Fruit fly (Drosophila melanogaster): Measurements from ENCODE around the gene GstD11.

GstD11 gene

dm6 chr3R:12401672-12402296, 18.6 kb downstream of the GstD11 start, which contains the start of gene DNAlig3:
Gene DNAlig3, minus strand, starts transcription at chr3R:12401839.
- TF ChIP-seq CG6854 (GFP tag; optimal IDR thresholded peaks at IDR 0.05) (peak; percentile 51), fkh (GFP tag; optimal IDR thresholded peaks at IDR 0.05) (peak; percentile 98), CG11902 (GFP tag; optimal IDR thresholded peaks at IDR 0.05) (no peak), pdm3 (GFP tag; optimal IDR thresholded peaks at IDR 0.05) (no peak), vri (GFP tag; optimal IDR thresholded peaks at IDR 0.05) (no peak), CG6163 (GFP tag; IDR thresholded peaks at IDR 0.05) (no peak), CG31627 (GFP tag; optimal IDR thresholded peaks at IDR 0.05) (no peak), dsx (GFP tag; optimal IDR thresholded peaks at IDR 0.05; ENCODE audit: poor library complexity, severe bottlenecking) (no peak), Hr39 (GFP tag; optimal IDR thresholded peaks at IDR 0.05) (no peak), ss (GFP tag; optimal IDR thresholded peaks at IDR 0.05) (no peak)

DNA sequence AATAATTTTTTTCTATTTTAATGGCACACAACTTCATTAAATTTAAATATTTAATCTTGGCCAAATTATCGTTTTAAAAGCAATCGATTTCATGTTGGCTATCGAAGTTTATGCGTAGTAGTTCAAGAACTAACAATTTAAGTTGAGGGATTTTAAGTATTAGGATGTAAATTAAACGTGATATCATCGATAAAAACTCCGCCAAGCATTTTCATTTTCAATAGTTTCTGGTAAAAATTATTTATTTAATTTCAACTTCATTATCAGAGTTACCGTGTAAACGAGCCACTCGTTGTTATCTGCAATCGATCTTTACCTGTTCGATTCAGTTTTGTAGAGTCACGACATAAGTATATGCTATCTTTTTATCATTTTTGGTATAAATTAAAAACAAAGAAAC, 19.8 kb downstream of the GstD11 start:
- peak; percentile 98 for TF ChIP-seq esn (GFP tag; optimal IDR thresholded peaks at IDR 0.05)
- TF ChIP-seq CG6808 (GFP tag; optimal IDR thresholded peaks at IDR 0.05) = peak; percentile 95
- TF ChIP-seq achi (GFP tag; optimal IDR thresholded peaks at IDR 0.05) = peak; percentile 94
- TF ChIP-seq Ets96B (tag; optimal IDR thresholded peaks at IDR 0.05) = peak; percentile 98
- TF ChIP-seq spab (GFP tag; optimal IDR thresholded peaks at IDR 0.05) = peak; percentile 98
- peak; percentile 85 for TF ChIP-seq Gug (GFP tag; IDR thresholded peaks at IDR 0.05)
- peak; percentile 99 for TF ChIP-seq CG6854 (GFP tag; optimal IDR thresholded peaks at IDR 0.05)
- TF ChIP-seq CG9139 (GFP tag; optimal IDR thresholded peaks at IDR 0.05) = peak; percentile 96
- peak; percentile 96 for TF ChIP-seq Eip93F (GFP tag; optimal IDR thresholded peaks at IDR 0.05)
- peak; percentile 99 for TF ChIP-seq svp (GFP tag)
- TF ChIP-seq dac (GFP tag; optimal IDR thresholded peaks at IDR 0.05) = peak; percentile 86
- TF ChIP-seq CG11294 (GFP tag; IDR thresholded peaks at IDR 0.05) = peak; percentile 75
- peak; percentile 93 for TF ChIP-seq Hr4 (GFP tag; optimal IDR thresholded peaks at IDR 0.05)
- peak; percentile 73 for TF ChIP-seq fkh (GFP tag; optimal IDR thresholded peaks at IDR 0.05)
- peak; percentile 92 for TF ChIP-seq Ets21C (GFP tag; optimal IDR thresholded peaks at IDR 0.05)
- peak; percentile 94 for TF ChIP-seq CG8319 (GFP tag; optimal IDR thresholded peaks at IDR 0.05)
- TF ChIP-seq Sox14 (GFP tag; optimal IDR thresholded peaks at IDR 0.05) = peak; percentile 96
- peak; percentile 93 for TF ChIP-seq pdm3 (GFP tag; optimal IDR thresholded peaks at IDR 0.05)
- TF ChIP-seq acj6 (GFP tag; optimal IDR thresholded peaks at IDR 0.05) = peak; percentile 93
- peak; percentile 97 for TF ChIP-seq lz (GFP tag; optimal IDR thresholded peaks at IDR 0.05)
- peak; percentile 94 for TF ChIP-seq CG1621 (tag; optimal IDR thresholded peaks at IDR 0.05)
- peak; percentile 99 for TF ChIP-seq CG11762 (GFP tag; optimal IDR thresholded peaks at IDR 0.05; ENCODE audit: insufficient read depth)
- TF ChIP-seq ss (GFP tag; optimal IDR thresholded peaks at IDR 0.05) = peak; percentile 97 to 98
- TF ChIP-seq Blimp-1 (GFP tag; optimal IDR thresholded peaks at IDR 0.05) = peak; percentile 93
- peak; percentile 91 for TF ChIP-seq CG10631 (GFP tag; optimal IDR thresholded peaks at IDR 0.05)
- peak; percentile 99 for TF ChIP-seq cyc (GFP tag; optimal IDR thresholded peaks at IDR 0.05)
- peak; percentile 81 for TF ChIP-seq Lpt (GFP tag; optimal IDR thresholded peaks at IDR 0.05)
- TF ChIP-seq Sox15 (GFP tag; optimal IDR thresholded peaks at IDR 0.05) = peak; percentile 90
- TF ChIP-seq eg (GFP tag; IDR thresholded peaks at IDR 0.05) = peak; percentile 98
- TF ChIP-seq Eip75B (GFP tag; optimal IDR thresholded peaks at IDR 0.05) = peak; percentile 95
- peak; percentile 94 for TF ChIP-seq CG8119 (GFP tag; IDR thresholded peaks at IDR 0.05)
- peak; percentile 91 for TF ChIP-seq fd59A (GFP tag; optimal IDR thresholded peaks at IDR 0.05)
- TF ChIP-seq Smox (GFP tag; optimal IDR thresholded peaks at IDR 0.05) = peak; percentile 96
- TF ChIP-seq vri (GFP tag; optimal IDR thresholded peaks at IDR 0.05) = peak; percentile 95
- TF ChIP-seq net (GFP tag; optimal IDR thresholded peaks at IDR 0.05) = peak; percentile 94
- peak; percentile 99 for TF ChIP-seq Eip78C (GFP tag)
- TF ChIP-seq dsx (GFP tag; optimal IDR thresholded peaks at IDR 0.05; ENCODE audit: poor library complexity, severe bottlenecking) = peak; percentile 98
- TF ChIP-seq topi (GFP tag; optimal IDR thresholded peaks at IDR 0.05) = peak; percentile 100
- TF ChIP-seq CG4318 (GFP tag; optimal IDR thresholded peaks at IDR 0.05) = peak; percentile 88
- TF ChIP-seq CG10669 (GFP tag; optimal IDR thresholded peaks at IDR 0.05) = peak; percentile 96
- TF ChIP-seq CG6163 (GFP tag; IDR thresholded peaks at IDR 0.05) = peak; percentile 100
- TF ChIP-seq CG8632 (GFP tag; optimal IDR thresholded peaks at IDR 0.05) = peak; percentile 97
- peak; percentile 92 for TF ChIP-seq CG16779 (tag; optimal IDR thresholded peaks at IDR 0.05)
- peak; percentile 94 for TF ChIP-seq Hr39 (GFP tag; optimal IDR thresholded peaks at IDR 0.05)
- TF ChIP-seq Met (GFP tag; optimal IDR thresholded peaks at IDR 0.05) = peak; percentile 97

All from whole organism, prepupa.